Fruit fly (Drosophila melanogaster) whole organism, pupa: ENCODE results near the gene Arc42.
A peak's percentile ranks its signal among the peaks of the same experiment; 100 is the strongest.

Experiments
- CG10348 ChIP-seq: fragments of 200-800 bp; sonication (Bioruptor generic); IDR thresholded peaks from 2 replicates; pipeline ENCODE4 v1.3.6; 2022; ENCODE audit warnings: missing biosample characterization, missing genetic modification characterization
- CG12605 ChIP-seq: fragments of 200-800 bp; sonication (Bioruptor generic); IDR thresholded peaks from 2 replicates; pipeline ENCODE4 v1.3.6; 2022; ENCODE audit warnings: missing biosample characterization, missing genetic modification characterization
- CG13204 ChIP-seq: fragments of 200-800 bp; sonication (Bioruptor generic); optimal IDR thresholded peaks from 2 replicates; lab custom pipeline; 2018; ENCODE audit warnings: missing biosample characterization, mild to moderate bottlenecking, missing genetic modification characterization, moderate library complexity
- CG14655 ChIP-seq: fragments of 200-800 bp; sonication (Bioruptor generic); optimal IDR thresholded peaks from 3 replicates; lab custom pipeline; 2017; ENCODE audit warnings: mild to moderate bottlenecking, missing biosample characterization, missing genetic modification reagents, missing genetic modification characterization
- CG15710 ChIP-seq: fragments of 200-800 bp; sonication (Bioruptor generic); optimal IDR thresholded peaks from 2 replicates; lab custom pipeline; 2018; ENCODE audit warnings: missing biosample characterization, mild to moderate bottlenecking, missing genetic modification characterization, moderate library complexity
- CG17806 ChIP-seq: fragments of 200-800 bp; sonication (Bioruptor generic); optimal IDR thresholded peaks from 2 replicates; lab custom pipeline; 2018; ENCODE audit warnings: missing biosample characterization, mild to moderate bottlenecking, missing genetic modification characterization, moderate library complexity
- CG32121 ChIP-seq: fragments of 200-800 bp; sonication (Bioruptor generic); IDR thresholded peaks from 2 replicates; pipeline ENCODE4 v1.3.6; 2022; ENCODE audit warnings: missing biosample characterization, missing genetic modification characterization
- CG34367 ChIP-seq: fragments of 200-800 bp; sonication (Bioruptor generic); optimal IDR thresholded peaks from 2 replicates; lab custom pipeline; 2018; ENCODE audit warnings: missing biosample characterization, mild to moderate bottlenecking, missing genetic modification characterization
- CG4496 ChIP-seq: fragments of 200-800 bp; sonication (Bioruptor generic); IDR thresholded peaks from 3 replicates; pipeline ENCODE4 v1.3.6; 2022; ENCODE audit warnings: missing biosample characterization, missing genetic modification characterization
- CG8159 ChIP-seq: fragments of 200-800 bp; sonication (Bioruptor generic); optimal IDR thresholded peaks from 3 replicates; lab custom pipeline; 2018; ENCODE audit warnings: missing biosample characterization, mild to moderate bottlenecking, missing genetic modification characterization, moderate library complexity
- CG8301 ChIP-seq: fragments of 200-800 bp; sonication (Bioruptor generic); optimal IDR thresholded peaks from 2 replicates; lab custom pipeline; 2018; ENCODE audit warnings: missing biosample characterization, mild to moderate bottlenecking, missing genetic modification characterization
- CG9948 ChIP-seq: fragments of 200-800 bp; sonication (Bioruptor generic); optimal IDR thresholded peaks from 2 replicates; lab custom pipeline; 2018; ENCODE audit warnings: missing biosample characterization, mild to moderate bottlenecking, missing genetic modification characterization, moderate library complexity
- D1 ChIP-seq: fragments of 200-800 bp; sonication (Bioruptor generic); optimal IDR thresholded peaks from 2 replicates; lab custom pipeline; 2018; ENCODE audit warnings: missing biosample characterization, mild to moderate bottlenecking, missing genetic modification characterization, moderate library complexity
- EcR ChIP-seq: fragments of 200-800 bp; sonication (Bioruptor generic); optimal IDR thresholded peaks from 3 replicates; lab custom pipeline; 2019; ENCODE audit warnings: missing biosample characterization, missing genetic modification characterization, mild to moderate bottlenecking, moderate library complexity, missing genetic modification reagents
- Ets98B ChIP-seq: fragments of 200-800 bp; sonication (Bioruptor generic); IDR thresholded peaks from 2 replicates; pipeline ENCODE4 v1.3.6; 2022; ENCODE audit warnings: missing biosample characterization, missing genetic modification characterization
- Pif1A ChIP-seq: fragments of 200-800 bp; sonication (Bioruptor generic); optimal IDR thresholded peaks from 3 replicates; lab custom pipeline; 2016; ENCODE audit warnings: missing biosample characterization, missing genetic modification characterization
- Pif1B ChIP-seq: fragments of 200-800 bp; sonication (Bioruptor generic); optimal IDR thresholded peaks from 3 replicates; lab custom pipeline; 2016; ENCODE audit warnings: missing biosample characterization, missing genetic modification characterization
- Snoo ChIP-seq: fragments of 200-800 bp; sonication (Bioruptor generic); optimal IDR thresholded peaks from 3 replicates; lab custom pipeline; 2017; ENCODE audit warnings: missing biosample characterization, mild to moderate bottlenecking, missing genetic modification characterization, inconsistent platforms
- fd96Ca ChIP-seq: fragments of 200-800 bp; sonication (Bioruptor generic); IDR thresholded peaks from 3 replicates; pipeline ENCODE4 v1.3.6; 2022; ENCODE audit warnings: missing biosample characterization, missing genetic modification characterization
- gl ChIP-seq: fragments of 200-800 bp; sonication (Bioruptor generic); optimal IDR thresholded peaks from 2 replicates; lab custom pipeline; 2018; ENCODE audit warnings: missing biosample characterization, mild to moderate bottlenecking, missing genetic modification characterization
- rn ChIP-seq: fragments of 200-800 bp; sonication (Bioruptor generic); IDR thresholded peaks from 2 replicates; pipeline ENCODE4 v1.3.6; 2022; ENCODE audit warnings: missing biosample characterization, missing genetic modification characterization

Gene Arc42

DNA sequence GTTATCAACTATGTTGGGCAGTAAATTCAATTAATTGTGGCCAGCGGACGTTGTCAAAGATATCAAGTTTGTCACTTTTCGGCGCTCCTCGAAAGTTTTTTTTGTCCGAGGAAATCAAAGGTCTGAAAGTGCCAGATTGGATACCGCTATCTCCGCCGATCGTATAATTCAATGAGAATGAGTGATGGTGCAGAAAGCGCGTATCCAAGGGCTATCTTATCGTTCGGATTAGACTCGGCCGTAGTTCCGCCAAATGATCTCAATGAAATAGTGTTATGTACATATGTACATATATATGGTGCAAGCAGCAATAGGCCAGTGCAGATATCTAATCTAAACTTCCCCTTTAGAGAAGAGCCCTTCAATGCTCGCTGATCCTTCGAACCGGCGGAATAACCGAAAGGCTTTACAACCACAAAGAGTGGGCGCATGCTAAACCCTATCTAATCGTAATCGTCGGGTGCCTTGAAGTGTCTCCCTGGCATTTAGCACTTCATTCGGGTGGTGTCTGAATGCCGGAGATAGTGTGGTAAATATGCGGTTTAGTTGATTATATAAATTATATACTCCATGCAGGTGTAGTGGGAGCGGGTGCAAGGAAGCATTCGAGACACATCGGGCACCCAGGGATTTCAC, 4.3 kb upstream of the Arc42 start:
- TF ChIP-seq gl = no peak
- no peak for TF ChIP-seq CG10348 (GFP tag; lab: Robert Waterston, UW)
- no peak for TF ChIP-seq fd96Ca
- no peak for TF ChIP-seq CG8301 (tag; lab: Kevin White, UChicago)
- TF ChIP-seq CG13204 = no peak
- no peak for TF ChIP-seq CG34367 (tag; lab: Kevin White, UChicago)
- no peak for TF ChIP-seq EcR (GFP tag; lab: Kevin White, UChicago)
- TF ChIP-seq CG14655 (GFP tag; lab: Kevin White, UChicago) = no peak
- TF ChIP-seq Pif1B = no peak
- no peak for TF ChIP-seq CG4496 (GFP tag; lab: Robert Waterston, UW)
- no peak for TF ChIP-seq CG12605 (GFP tag; lab: Robert Waterston, UW)
- no peak for TF ChIP-seq CG15710 (tag; lab: Kevin White, UChicago)
- TF ChIP-seq CG8159 (tag; lab: Kevin White, UChicago) = no peak
- no peak for TF ChIP-seq Snoo (tag; lab: Kevin White, UChicago)
- no peak for TF ChIP-seq rn (GFP tag; lab: Robert Waterston, UW)
- TF ChIP-seq Ets98B = no peak

DNA sequence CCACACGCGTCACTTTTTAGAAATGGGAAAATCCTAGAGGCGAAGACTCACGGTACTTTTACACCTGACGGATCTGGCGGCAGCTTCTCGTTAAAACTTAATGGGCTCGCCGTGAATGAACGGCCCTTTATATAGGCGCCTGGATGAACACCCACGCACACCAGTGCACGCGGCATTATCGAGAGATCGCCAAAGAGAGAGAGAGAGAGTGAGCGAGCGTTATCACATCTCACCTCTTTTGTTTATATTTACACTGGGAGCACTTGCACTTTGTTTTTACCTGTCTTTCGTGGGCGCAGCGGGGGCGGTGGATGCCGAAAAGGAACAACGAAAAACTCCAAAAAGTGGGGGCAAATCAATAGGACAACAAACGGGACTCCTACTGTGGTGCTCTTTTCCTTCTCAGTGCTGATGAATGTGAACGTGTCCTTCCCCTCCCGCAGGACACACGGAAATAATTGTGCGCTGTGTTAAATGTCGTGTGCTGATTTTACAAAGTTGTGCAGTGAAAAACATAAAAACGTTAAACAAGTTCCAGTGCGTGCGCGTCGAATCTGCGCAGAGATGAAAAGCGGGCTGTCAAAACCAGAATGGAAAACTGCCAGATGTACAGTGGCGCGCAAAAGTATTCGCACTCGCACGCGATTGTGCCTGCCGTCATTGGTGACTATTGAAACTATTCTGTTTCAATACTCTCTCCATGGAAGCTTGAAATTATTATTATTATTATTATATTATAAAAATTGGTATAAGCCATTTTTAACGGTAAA, 2.2 kb upstream of the Arc42 start, which contains the start of gene Mrp5:
Gene Mrp5, minus strand, starts transcription at position 561 of the 770 bp plus-strand sequence.
- TF ChIP-seq Pif1B (peak; percentile 46), CG8301 (tag; lab: Kevin White, UChicago) (peak; percentile 36), CG10348 (GFP tag; lab: Robert Waterston, UW) (no peak), Pif1A (GFP tag; lab: Kevin White, UChicago) (peak; percentile 23), CG4496 (GFP tag; lab: Robert Waterston, UW) (peak; percentile 80), EcR (GFP tag; lab: Kevin White, UChicago) (peak; percentile 58), Ets98B (no peak), Snoo (tag; lab: Kevin White, UChicago) (peak; percentile 21), fd96Ca (peak; percentile 51; the same call in 1 of the 3 replicates), CG15710 (tag; lab: Kevin White, UChicago) (peak; percentile 12), CG8159 (tag; lab: Kevin White, UChicago) (peak; percentile 36), CG12605 (GFP tag; lab: Robert Waterston, UW) (no peak), rn (GFP tag; lab: Robert Waterston, UW) (no peak), CG17806 (tag; lab: Kevin White, UChicago) (peak; percentile 19), CG13204 (peak; percentile 40), CG34367 (tag; lab: Kevin White, UChicago) (no peak), gl (peak; percentile 60), CG14655 (GFP tag; lab: Kevin White, UChicago) (no peak), CG32121 (GFP tag; lab: Robert Waterston, UW) (no peak), CG9948 (tag; lab: Kevin White, UChicago) (no peak), D1 (no peak)

DNA sequence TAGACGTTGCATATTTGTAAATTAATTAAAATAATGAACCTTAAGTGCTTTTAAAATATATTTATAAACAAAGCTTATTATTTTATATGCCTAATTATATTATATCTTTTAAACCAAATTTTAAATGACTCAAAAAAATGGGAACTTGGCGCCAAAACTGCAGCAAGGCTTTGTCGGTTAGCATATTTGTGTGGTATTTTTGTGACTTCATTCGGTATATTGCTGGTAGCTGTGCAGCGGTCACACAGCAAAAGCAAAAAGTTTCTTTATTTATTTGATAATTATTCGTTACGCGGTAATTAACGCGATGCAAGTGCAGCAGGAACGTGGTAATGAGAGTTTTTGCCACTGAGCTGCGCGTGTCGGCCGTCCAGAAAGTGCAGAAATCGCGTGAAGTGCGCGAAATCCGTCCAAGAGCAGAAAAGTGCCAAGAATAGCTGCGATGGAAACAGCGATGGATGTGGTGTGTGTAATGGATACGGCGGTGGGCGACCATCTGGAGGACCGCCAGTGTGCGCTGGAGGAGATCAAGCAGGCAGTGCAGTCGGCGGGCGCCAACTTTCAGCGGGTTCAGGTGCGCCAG, 2.0 kb downstream of the Arc42 start, which contains the start of gene Ask1:
Gene Ask1, plus strand, starts transcription at position 250 of the 583 bp plus-strand sequence.
- no peak for TF ChIP-seq Pif1B
- TF ChIP-seq Ets98B = no peak
- TF ChIP-seq D1 = no peak
- no peak for TF ChIP-seq Snoo (tag; lab: Kevin White, UChicago)
- TF ChIP-seq gl = no peak
- no peak for TF ChIP-seq CG4496 (GFP tag; lab: Robert Waterston, UW)
- no peak for TF ChIP-seq CG13204
- no peak for TF ChIP-seq fd96Ca
- no peak for TF ChIP-seq CG8159 (tag; lab: Kevin White, UChicago)
- no peak for TF ChIP-seq CG15710 (tag; lab: Kevin White, UChicago)
- TF ChIP-seq CG14655 (GFP tag; lab: Kevin White, UChicago) = no peak
- TF ChIP-seq CG12605 (GFP tag; lab: Robert Waterston, UW) = no peak
- no peak for TF ChIP-seq CG9948 (tag; lab: Kevin White, UChicago)
- TF ChIP-seq EcR (GFP tag; lab: Kevin White, UChicago) = no peak
- TF ChIP-seq, all 21 proteins: peak for 0

DNA sequence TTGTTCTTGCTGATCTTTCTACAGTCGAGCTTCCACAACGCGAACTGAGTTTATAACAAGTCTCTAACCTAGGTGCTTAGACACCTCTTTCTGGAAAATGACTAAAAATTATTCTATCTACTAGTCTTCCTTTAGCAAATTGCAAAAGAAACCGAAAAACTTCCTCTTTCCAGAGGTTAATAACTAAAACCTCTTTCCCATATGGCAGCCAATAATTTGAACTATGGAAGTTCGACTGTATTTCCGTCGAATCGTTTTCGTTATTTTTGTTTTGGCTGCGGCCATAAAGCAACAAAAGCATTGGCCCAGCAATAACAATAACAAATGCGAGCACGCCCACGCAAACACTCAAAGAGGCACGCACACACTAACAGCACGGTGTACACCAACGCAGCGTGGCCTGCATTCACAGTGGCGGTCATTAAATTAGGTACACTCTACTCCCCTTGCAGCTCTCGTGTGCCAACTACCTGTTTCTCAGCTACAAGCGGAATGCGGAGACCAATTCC, 2.9 kb downstream of the Arc42 start:
- TF ChIP-seq Ets98B (peak; percentile 35; the same call in 1 of the 2 replicates), CG34367 (tag; lab: Kevin White, UChicago) (no peak), CG4496 (GFP tag; lab: Robert Waterston, UW) (peak; percentile 41; the same call in 1 of the 3 replicates), CG9948 (tag; lab: Kevin White, UChicago) (no peak), CG12605 (GFP tag; lab: Robert Waterston, UW) (no peak), Pif1A (GFP tag; lab: Kevin White, UChicago) (no peak), EcR (GFP tag; lab: Kevin White, UChicago) (no peak), CG32121 (GFP tag; lab: Robert Waterston, UW) (peak; percentile 60; the same call in 1 of the 2 replicates), gl (no peak), CG10348 (GFP tag; lab: Robert Waterston, UW) (no peak), rn (GFP tag; lab: Robert Waterston, UW) (no peak), CG17806 (tag; lab: Kevin White, UChicago) (peak; percentile 16), Pif1B (no peak), CG15710 (tag; lab: Kevin White, UChicago) (peak; percentile 24), D1 (no peak), CG8159 (tag; lab: Kevin White, UChicago) (peak; percentile 22), Snoo (tag; lab: Kevin White, UChicago) (peak; percentile 33), CG14655 (GFP tag; lab: Kevin White, UChicago) (no peak), fd96Ca (peak; percentile 51), CG8301 (tag; lab: Kevin White, UChicago) (no peak), CG13204 (no peak)
